Fruit fly (Drosophila melanogaster) whole organism, embryonic: ENCODE measurements around the gene Rpp21.

Experiments used
- Abd-B ChIP-seq: fragments of 200-800 bp; sonication (Bioruptor generic); optimal IDR thresholded peaks from 2 replicates; lab custom pipeline; 2018; ENCODE audit warnings: missing biosample characterization, mild to moderate bottlenecking, missing genetic modification characterization, moderate library complexity
- Asciz ChIP-seq: fragments of 200-800 bp; sonication (Bioruptor generic); optimal IDR thresholded peaks from 2 replicates; lab custom pipeline; 2017; ENCODE audit warnings: missing biosample characterization, mild to moderate bottlenecking, missing genetic modification characterization, missing genetic modification reagents
- CG10366 ChIP-seq: fragments of 200-800 bp; sonication (Bioruptor generic); IDR thresholded peaks from 2 replicates; pipeline ENCODE4 v1.3.6; 2022; ENCODE audit warnings: missing biosample characterization, missing genetic modification characterization
- CG10462 ChIP-seq: fragments of 200-800 bp; sonication (Bioruptor generic); optimal IDR thresholded peaks from 2 replicates; lab custom pipeline; 2016; ENCODE audit warnings: missing biosample characterization, missing genetic modification characterization
- CG10565 ChIP-seq: fragments of 200-800 bp; sonication (Bioruptor generic); optimal IDR thresholded peaks from 3 replicates; lab custom pipeline; 2016; ENCODE audit warnings: missing biosample characterization, mild to moderate bottlenecking, missing genetic modification characterization
- CG11560 ChIP-seq: fragments of 200-800 bp; sonication (Bioruptor generic); IDR thresholded peaks from 3 replicates; pipeline ENCODE4 v1.3.6; 2022; ENCODE audit warnings: missing biosample characterization, missing genetic modification characterization
- CG11696 ChIP-seq: fragments of 200-800 bp; sonication (Bioruptor generic); IDR thresholded peaks from 2 replicates; pipeline ENCODE4 v1.3.6; 2022; ENCODE audit warnings: missing biosample characterization, missing genetic modification characterization
- CG12391 ChIP-seq: fragments of 200-800 bp; sonication (Bioruptor generic); optimal IDR thresholded peaks from 3 replicates; lab custom pipeline; 2018; ENCODE audit warnings: missing biosample characterization, mild to moderate bottlenecking, missing genetic modification characterization, moderate library complexity
- CG12744 ChIP-seq: fragments of 200-800 bp; sonication (Bioruptor generic); optimal IDR thresholded peaks from 2 replicates; lab custom pipeline; 2016; ENCODE audit warnings: missing biosample characterization, missing genetic modification characterization
- CG13287 ChIP-seq: fragments of 200-800 bp; sonication (Bioruptor generic); IDR thresholded peaks from 2 replicates; pipeline ENCODE4 v1.3.6; 2022; ENCODE audit warnings: missing biosample characterization, missing genetic modification characterization; ENCODE audit not compliant: partially characterized antibody
- CG16815 ChIP-seq: fragments of 200-800 bp; sonication (Bioruptor generic); optimal IDR thresholded peaks from 3 replicates; lab custom pipeline; 2017; ENCODE audit warnings: missing biosample characterization, mild to moderate bottlenecking, missing genetic modification characterization
- CG17328 ChIP-seq: fragments of 200-800 bp; sonication (Bioruptor generic); IDR thresholded peaks from 2 replicates; pipeline ENCODE4 v1.3.6; 2022; ENCODE audit warnings: missing biosample characterization, missing genetic modification characterization
- CG17385 ChIP-seq: fragments of 200-800 bp; sonication (Bioruptor generic); optimal IDR thresholded peaks from 3 replicates; lab custom pipeline; 2018; ENCODE audit warnings: missing biosample characterization, mild to moderate bottlenecking, missing genetic modification characterization
- CG18011 ChIP-seq: fragments of 200-800 bp; sonication (Bioruptor generic); optimal IDR thresholded peaks from 2 replicates; lab custom pipeline; 2017; ENCODE audit warnings: missing biosample characterization, missing genetic modification characterization, mild to moderate bottlenecking, moderate library complexity, missing genotype
- CG18599 ChIP-seq: fragments of 200-800 bp; sonication (Bioruptor generic); optimal IDR thresholded peaks from 3 replicates; lab custom pipeline; 2017; ENCODE audit warnings: missing biosample characterization, missing genetic modification characterization, mild to moderate bottlenecking, moderate library complexity, missing genetic modification reagents
- CG2199 ChIP-seq: fragments of 200-800 bp; sonication (Bioruptor generic); IDR thresholded peaks from 3 replicates; pipeline ENCODE4 v1.3.6; 2022; ENCODE audit warnings: missing biosample characterization, missing genetic modification characterization
- CG2678 ChIP-seq: fragments of 200-800 bp; sonication (Bioruptor generic); optimal IDR thresholded peaks from 3 replicates; lab custom pipeline; 2019; ENCODE audit warnings: missing biosample characterization, mild to moderate bottlenecking, missing genetic modification characterization, moderate library complexity
- CG2712 ChIP-seq: fragments of 200-800 bp; optimal IDR thresholded peaks from 3 replicates; lab custom pipeline; 2019; ENCODE audit warnings: missing biosample characterization, mild to moderate bottlenecking, missing genetic modification characterization, moderate library complexity
- CG30431 ChIP-seq: fragments of 200-800 bp; sonication (Bioruptor generic); optimal IDR thresholded peaks from 2 replicates; lab custom pipeline; 2017; ENCODE audit warnings: missing biosample characterization, missing genetic modification characterization
- CG32532 ChIP-seq: fragments of 200-800 bp; sonication (Bioruptor generic); IDR thresholded peaks from 2 replicates; pipeline ENCODE4 v1.3.6; 2022; ENCODE audit warnings: missing biosample characterization, missing genetic modification characterization
- CG32767 ChIP-seq: fragments of 200-800 bp; sonication (Bioruptor generic); IDR thresholded peaks from 2 replicates; pipeline ENCODE4 v1.3.6; 2022; ENCODE audit warnings: missing biosample characterization, missing genetic modification characterization
- CG3407 ChIP-seq: fragments of 200-800 bp; sonication (Bioruptor generic); optimal IDR thresholded peaks from 2 replicates; lab custom pipeline; 2018; ENCODE audit warnings: missing biosample characterization, mild to moderate bottlenecking, missing genetic modification characterization
- CG5245 ChIP-seq: fragments of 200-800 bp; sonication (Bioruptor generic); optimal IDR thresholded peaks from 3 replicates; lab custom pipeline; 2016; ENCODE audit warnings: missing biosample characterization, missing genetic modification characterization
- CG8281 ChIP-seq: fragments of 200-800 bp; sonication (Bioruptor generic); optimal IDR thresholded peaks from 2 replicates; lab custom pipeline; 2018; ENCODE audit warnings: missing biosample characterization, mild to moderate bottlenecking, missing genetic modification characterization, moderate library complexity
- CG8290 ChIP-seq, 3 experiments: fragments of 200-800 bp; sonication (Bioruptor generic); optimal IDR thresholded peaks; 2 replicates each; lab custom pipeline; 2016 to 2019; ENCODE audit warnings: missing biosample characterization in 3 of 3, missing genetic modification characterization in 3 of 3, mild to moderate bottlenecking in 2 of 3, moderate library complexity in 1 of 3
- CG9727 ChIP-seq: fragments of 200-800 bp; sonication (Bioruptor generic); optimal IDR thresholded peaks from 3 replicates; lab custom pipeline; 2017; ENCODE audit warnings: missing biosample characterization, mild to moderate bottlenecking, missing genetic modification characterization
- CG9817 ChIP-seq: fragments of 200-800 bp; sonication (Bioruptor generic); optimal IDR thresholded peaks from 2 replicates; lab custom pipeline; 2018; ENCODE audit warnings: missing biosample characterization, mild to moderate bottlenecking, missing genetic modification characterization, moderate library complexity
- CHES-1-like ChIP-seq: fragments of 200-800 bp; sonication (Bioruptor generic); optimal IDR thresholded peaks from 2 replicates; lab custom pipeline; 2016; ENCODE audit warnings: missing biosample characterization, missing genetic modification characterization
- Dek ChIP-seq: fragments of 200-800 bp; sonication (Bioruptor generic); optimal IDR thresholded peaks from 3 replicates; lab custom pipeline; 2019; ENCODE audit warnings: missing biosample characterization, mild to moderate bottlenecking, missing genetic modification characterization, moderate library complexity
- E2f2 ChIP-seq: fragments of 200-800 bp; sonication (Bioruptor generic); IDR thresholded peaks from 2 replicates; pipeline ENCODE4 v1.3.6; 2022; ENCODE audit warnings: missing biosample characterization, missing genetic modification characterization
- Fer3 ChIP-seq: fragments of 200-800 bp; sonication (Bioruptor generic); optimal IDR thresholded peaks from 2 replicates; lab custom pipeline; 2018; ENCODE audit warnings: missing biosample characterization, mild to moderate bottlenecking, missing genetic modification characterization, moderate library complexity
- Hr39 ChIP-seq: fragments of >200 bp; optimal IDR thresholded peaks from 2 replicates; lab custom pipeline; 2017
- Hr51 ChIP-seq, 2 experiments: fragments of 200-800 bp; sonication (Bioruptor generic); optimal IDR thresholded peaks; 2 replicates in 1 of 2; 3 replicates in 1 of 2; lab custom pipeline; 2016 to 2018; ENCODE audit warnings: missing biosample characterization in 2 of 2, missing genetic modification characterization in 2 of 2, mild to moderate bottlenecking in 1 of 2, moderate library complexity in 1 of 2
- Jarid2 ChIP-seq: fragments of 200-800 bp; sonication (Bioruptor generic); optimal IDR thresholded peaks from 3 replicates; lab custom pipeline; 2017; ENCODE audit warnings: mild to moderate bottlenecking, missing biosample characterization, missing genetic modification reagents, missing genetic modification characterization
- NFAT ChIP-seq: fragments of 200-800 bp; sonication (Bioruptor generic); IDR thresholded peaks from 2 replicates; pipeline ENCODE4 v1.3.6; 2022; ENCODE audit warnings: missing biosample characterization, missing genetic modification characterization
- Nf-YC ChIP-seq: fragments of 200-800 bp; optimal IDR thresholded peaks from 3 replicates; lab custom pipeline; 2019; ENCODE audit warnings: missing biosample characterization, mild to moderate bottlenecking, missing genetic modification characterization, moderate library complexity
- Opbp ChIP-seq: fragments of 200-800 bp; sonication (Bioruptor generic); IDR thresholded peaks from 3 replicates; pipeline ENCODE4 v1.3.6; 2022; ENCODE audit warnings: missing biosample characterization, missing genetic modification characterization; ENCODE audit not compliant: partially characterized antibody
- amos ChIP-seq: fragments of 200-800 bp; sonication (Bioruptor generic); IDR thresholded peaks from 2 replicates; pipeline ENCODE4 v1.3.6; 2022; ENCODE audit warnings: missing biosample characterization, missing genetic modification characterization; ENCODE audit not compliant: partially characterized antibody
- bcd ChIP-seq: fragments of 200-800 bp; sonication (Bioruptor generic); optimal IDR thresholded peaks from 2 replicates; lab custom pipeline; 2017; ENCODE audit warnings: missing biosample characterization, mild to moderate bottlenecking, missing genetic modification characterization
- ewg ChIP-seq: fragments of 200-800 bp; sonication (Bioruptor generic); optimal IDR thresholded peaks from 3 replicates; lab custom pipeline; 2017; ENCODE audit warnings: mild to moderate bottlenecking, missing biosample characterization, missing genetic modification reagents, missing genetic modification characterization
- fru ChIP-seq: fragments of >200 bp; optimal IDR thresholded peaks from 2 replicates; lab custom pipeline; 2017
- gsb-n ChIP-seq: fragments of 200-800 bp; sonication (Bioruptor generic); optimal IDR thresholded peaks from 3 replicates; lab custom pipeline; 2018; ENCODE audit warnings: missing biosample characterization, mild to moderate bottlenecking, missing genetic modification characterization
- gt ChIP-seq: fragments of 200-800 bp; sonication (Bioruptor generic); IDR thresholded peaks from 2 replicates; pipeline ENCODE4 v1.3.6; 2022; ENCODE audit warnings: missing biosample characterization, missing genetic modification characterization
- hkb ChIP-seq, 2 experiments: fragments of 200-800 bp in 1 of 2; fragments of >200 bp in 1 of 2; sonication (Bioruptor generic) in 1 of 2; IDR thresholded peaks in 1 of 2; optimal IDR thresholded peaks in 1 of 2; 2 replicates each; pipeline versions ENCODE4 v1.3.6 to Lab custom; 2017 to 2022; ENCODE audit warnings: missing biosample characterization in 1 of 2, missing genetic modification characterization in 1 of 2
- mld ChIP-seq: fragments of 200-800 bp; sonication (Bioruptor generic); IDR thresholded peaks from 3 replicates; pipeline ENCODE4 v1.3.6; 2022; ENCODE audit warnings: missing biosample characterization, missing genetic modification characterization; ENCODE audit not compliant: partially characterized antibody
- phol ChIP-seq: fragments of 200-800 bp; sonication (Bioruptor generic); optimal IDR thresholded peaks from 3 replicates; lab custom pipeline; 2018; ENCODE audit warnings: missing biosample characterization, mild to moderate bottlenecking, missing genetic modification characterization, moderate library complexity
- psq ChIP-seq: fragments of 200-800 bp; sonication (Bioruptor generic); optimal IDR thresholded peaks from 2 replicates; lab custom pipeline; 2017; ENCODE audit warnings: missing biosample characterization, missing genetic modification characterization
- ro ChIP-seq: fragments of 200-800 bp; sonication (Bioruptor generic); IDR thresholded peaks from 2 replicates; pipeline ENCODE4 v1.3.6; 2022; ENCODE audit warnings: missing biosample characterization, missing genetic modification characterization
- sd ChIP-seq: fragments of 200-800 bp; sonication (Bioruptor generic); optimal IDR thresholded peaks from 3 replicates; lab custom pipeline; 2018; ENCODE audit warnings: missing biosample characterization, mild to moderate bottlenecking, missing genetic modification characterization, moderate library complexity
- shn ChIP-seq: fragments of 200-800 bp; sonication (Bioruptor generic); optimal IDR thresholded peaks from 3 replicates; lab custom pipeline; 2016; ENCODE audit warnings: missing biosample characterization, missing genetic modification characterization

Rpp21 gene

dm6 chrX:998884-999283 is 31.7 kb upstream of the Rpp21 start (continued):
- no peak for TF ChIP-seq amos
- peak; percentile 3 for TF ChIP-seq Abd-B
- no peak for TF ChIP-seq ro (GFP tag; lab: Robert Waterston, UW)
- TF ChIP-seq CG16815 (GFP tag; lab: Kevin White, UChicago): no peak
- no peak for TF ChIP-seq hkb (optimal IDR thresholded peaks at IDR 0.05; lab: Kevin White, UChicago)
- no peak for TF ChIP-seq hkb (GFP tag; IDR thresholded peaks at IDR 0.05; lab: Robert Waterston, UW)
- TF ChIP-seq Nf-YC: no peak
- no peak for TF ChIP-seq CG11560 (tag; lab: Robert Waterston, UW)
- TF ChIP-seq CG11696 (GFP tag; lab: Robert Waterston, UW): 0 out of 2 replicates have a peak, but pooled peaks have one; percentile 24
- TF ChIP-seq CG17328 (GFP tag; lab: Robert Waterston, UW): no peak
- no peak for TF ChIP-seq CG2199 (GFP tag; lab: Robert Waterston, UW)
- no peak for TF ChIP-seq CG12391 (tag; lab: Kevin White, UChicago)
- no peak for TF ChIP-seq ewg (GFP tag; lab: Kevin White, UChicago)
- TF ChIP-seq NFAT (GFP tag; lab: Robert Waterston, UW): no peak
- TF ChIP-seq gt (GFP tag; lab: Robert Waterston, UW): no peak
- no peak for TF ChIP-seq CG8281 (tag; lab: Kevin White, UChicago)
- TF ChIP-seq psq (GFP tag; lab: Kevin White, UChicago): no peak
- no peak for TF ChIP-seq Opbp (GFP tag; lab: Robert Waterston, UW)
- TF ChIP-seq CG18011 (GFP tag; lab: Kevin White, UChicago): no peak
- TF ChIP-seq shn: no peak
- no peak for TF ChIP-seq CG5245 (GFP tag; lab: Kevin White, UChicago)
- TF ChIP-seq CG8290 (GFP tag; optimal IDR thresholded peaks at IDR 0.05; lab: Kevin White, UChicago): no peak
- TF ChIP-seq CG8290 (tag; optimal IDR thresholded peaks at IDR 0.05; lab: Kevin White, UChicago): no peak
- no peak for TF ChIP-seq CG17385 (GFP tag; lab: Kevin White, UChicago)
- peak in 1 of 2 experiments; percentile 0 for TF ChIP-seq Hr51 (GFP tag; optimal IDR thresholded peaks at IDR 0.05; lab: Kevin White, UChicago)
- TF ChIP-seq CG9817: no peak
- TF ChIP-seq Asciz (GFP tag; lab: Kevin White, UChicago): no peak
- TF ChIP-seq E2f2 (GFP tag; lab: Robert Waterston, UW): no peak
- no peak for TF ChIP-seq CG13287 (GFP tag; lab: Robert Waterston, UW)
- TF ChIP-seq CG10462 (GFP tag; lab: Kevin White, UChicago): no peak
- no peak for TF ChIP-seq Hr39 (lab: Kevin White, UChicago)
- no peak for TF ChIP-seq mld (GFP tag; lab: Robert Waterston, UW)
- no peak for TF ChIP-seq sd (tag; lab: Kevin White, UChicago)
- no peak for TF ChIP-seq CHES-1-like
- peak; percentile 24 for TF ChIP-seq CG2678 (tag; lab: Kevin White, UChicago)
- no peak for TF ChIP-seq CG12744 (GFP tag; lab: Kevin White, UChicago)
- peak; percentile 12 for TF ChIP-seq phol
- TF ChIP-seq CG9727: no peak
- no peak for TF ChIP-seq CG32767 (GFP tag; lab: Robert Waterston, UW)
- no peak for TF ChIP-seq Dek (tag; lab: Kevin White, UChicago)
- TF ChIP-seq CG3407 (GFP tag; lab: Kevin White, UChicago): no peak
- TF ChIP-seq bcd (GFP tag; lab: Kevin White, UChicago): no peak
- TF ChIP-seq gsb-n (tag; lab: Kevin White, UChicago): no peak
- no peak for TF ChIP-seq CG10565 (GFP tag; lab: Kevin White, UChicago)
- no peak for TF ChIP-seq CG32532 (GFP tag; lab: Robert Waterston, UW)
- TF ChIP-seq CG10366 (GFP tag; lab: Robert Waterston, UW): no peak
- TF ChIP-seq CG2712: no peak
- no peak for TF ChIP-seq Jarid2 (GFP tag; lab: Kevin White, UChicago)
- TF ChIP-seq Fer3 (tag; lab: Kevin White, UChicago): no peak
- no peak for TF ChIP-seq fru (lab: Kevin White, UChicago)
- TF ChIP-seq CG30431: no peak
- TF ChIP-seq CG18599: peak; percentile 32
